Worm (Caenorhabditis elegans): Measurements from ENCODE around the gene F52H2.1.

F52H2.1 gene

DNA sequence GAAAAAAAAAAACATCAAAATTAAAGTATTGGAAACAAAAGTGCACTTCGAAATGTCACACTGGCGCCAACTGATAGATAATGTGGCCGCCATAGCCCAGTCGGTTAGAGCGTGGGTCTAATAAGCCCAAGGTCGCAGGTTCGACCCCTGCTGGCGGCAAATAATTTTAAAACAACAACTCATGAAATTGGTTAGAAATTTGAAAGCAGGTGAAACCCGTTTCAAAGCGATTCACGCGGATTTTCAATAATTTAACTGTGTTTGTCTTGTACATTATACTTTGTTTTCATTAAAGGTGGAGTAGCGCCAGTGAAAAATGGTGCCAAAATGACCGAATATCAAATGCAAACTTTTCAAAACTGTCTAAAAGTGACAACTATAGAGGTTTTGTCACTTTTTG is 41.6 kb upstream of the F52H2.1 start:
- no peak for TF ChIP-seq ceh-6 (GFP tag; optimal IDR thresholded peaks at IDR 0.05)

- TF ChIP-seq unc-3 (GFP tag; conservative IDR thresholded peaks at IDR 0.05) (no peak), unc-3 (tag; optimal IDR thresholded peaks at IDR 0.05) (no peak), che-1 (tag; optimal IDR thresholded peaks at IDR 0.05) (no peak), unc-86 (tag; optimal IDR thresholded peaks at IDR 0.05) (no peak), tbx-2 (tag; optimal IDR thresholded peaks at IDR 0.05) (no peak), ceh-45 (GFP tag; IDR thresholded peaks at IDR 0.05) (no peak), odd-2 (tag; optimal IDR thresholded peaks at IDR 0.05) (no peak), F13H6.1 (tag; optimal IDR thresholded peaks at IDR 0.05) (no peak), K09A11.1 (tag; optimal IDR thresholded peaks at IDR 0.05; ENCODE audit: insufficient read depth) (no peak), pha-2 (tag; optimal IDR thresholded peaks at IDR 0.05) (no peak), pat-9 (tag; optimal IDR thresholded peaks at IDR 0.05) (no peak), npax-4 (tag; optimal IDR thresholded peaks at IDR 0.05) (no peak), nfya-1 (tag; optimal IDR thresholded peaks at IDR 0.05) (no peak), pqm-1 (tag; optimal IDR thresholded peaks at IDR 0.05) (no peak), Y22D7AL.16 (tag; optimal IDR thresholded peaks at IDR 0.05) (no peak), ceh-2 (tag; optimal IDR thresholded peaks at IDR 0.05) (no peak), fax-1 (tag; optimal IDR thresholded peaks at IDR 0.05) (no peak), rnt-1 (tag; optimal IDR thresholded peaks at IDR 0.05) (no peak), ceh-18 (tag; optimal IDR thresholded peaks at IDR 0.05) (no peak)
These were observed 40.5 kb upstream of the F52H2.1 start, which contains the start of gene tbc-12 for ce11 chrX:2532357-2532756. Gene tbc-12 (minus strand): TSS chrX:2532457.

- TF ChIP-seq ref-2 (tag; optimal IDR thresholded peaks at IDR 0.05) (peak; percentile 81), che-1 (tag; optimal IDR thresholded peaks at IDR 0.05) (no peak), fax-1 (tag; optimal IDR thresholded peaks at IDR 0.05) (no peak), tbx-7 (tag; optimal IDR thresholded peaks at IDR 0.05) (no peak), unc-3 (GFP tag; conservative IDR thresholded peaks at IDR 0.05) (no peak), unc-3 (tag; optimal IDR thresholded peaks at IDR 0.05) (no peak), sox-4 (tag; optimal IDR thresholded peaks at IDR 0.05) (no peak), unc-42 (tag; optimal IDR thresholded peaks at IDR 0.05) (peak; percentile 86), fkh-6 (tag; optimal IDR thresholded peaks at IDR 0.05) (no peak), dmd-4 (tag; optimal IDR thresholded peaks at IDR 0.05; ENCODE audit: borderline replicate concordance) (no peak), pax-1 (tag; optimal IDR thresholded peaks at IDR 0.05) (no peak), gmeb-2 (tag; optimal IDR thresholded peaks at IDR 0.05) (no peak), pha-2 (tag; optimal IDR thresholded peaks at IDR 0.05) (peak; percentile 38), sdc-2 (tag; optimal IDR thresholded peaks at IDR 0.05) (peak; percentile 77), nhr-232 (tag; optimal IDR thresholded peaks at IDR 0.05) (no peak), ceh-48 (tag; optimal IDR thresholded peaks at IDR 0.05) (peak; percentile 78), unc-55 (GFP tag; optimal IDR thresholded peaks at IDR 0.05) (peak; percentile 97), pros-1 (tag; optimal IDR thresholded peaks at IDR 0.05) (peak; percentile 56), ceh-31 (tag; optimal IDR thresholded peaks at IDR 0.05) (peak; percentile 96), ceh-34 (tag; optimal IDR thresholded peaks at IDR 0.05) (peak; percentile 87), ceh-30 (tag; optimal IDR thresholded peaks at IDR 0.05) (no peak), T23F11.4 (GFP tag; optimal IDR thresholded peaks at IDR 0.05) (peak; percentile 34), syd-9 (tag; optimal IDR thresholded peaks at IDR 0.05) (peak; percentile 61), ceh-22 (tag; optimal IDR thresholded peaks at IDR 0.05) (peak; percentile 71), dve-1 (tag; optimal IDR thresholded peaks at IDR 0.05) (peak; percentile 67), ceh-9 (tag; optimal IDR thresholded peaks at IDR 0.05) (no peak), ztf-16 (tag; optimal IDR thresholded peaks at IDR 0.05) (peak; percentile 40), unc-86 (tag; optimal IDR thresholded peaks at IDR 0.05) (no peak), hlh-15 (tag; optimal IDR thresholded peaks at IDR 0.05) (no peak), lin-11 (tag; optimal IDR thresholded peaks at IDR 0.05) (no peak), hlh-8 (tag; optimal IDR thresholded peaks at IDR 0.05) (no peak), elt-2 (tag; optimal IDR thresholded peaks at IDR 0.05) (peak; percentile 19), ceh-19 (GFP tag; optimal IDR thresholded peaks at IDR 0.05) (peak; percentile 75), eyg-1 (tag; optimal IDR thresholded peaks at IDR 0.05) (peak; percentile 38), C08G9.2 (tag; optimal IDR thresholded peaks at IDR 0.05) (peak; percentile 48), ama-1 (optimal IDR thresholded peaks at IDR 0.05) (no peak)
These were observed 36.6 kb upstream of the F52H2.1 start for ce11 chrX:2536246-2536772.
